Worm (Caenorhabditis elegans) whole organism, L4 larva: Measurements from ENCODE around the gene ttr-57.

ENCODE experiments used
- ama-1 ChIP-seq: fragments of 150-350 bp; optimal IDR thresholded peaks from 2 replicates; lab custom pipeline; 2014; ENCODE audit warnings: inconsistent platforms, mixed read lengths
- lin-13 ChIP-seq: fragments of 150-350 bp; optimal IDR thresholded peaks from 2 replicates; lab custom pipeline; 2014; ENCODE audit warnings: missing biosample characterization, missing genetic modification reagents, missing genetic modification characterization
- madf-9 ChIP-seq: fragments of 200-800 bp; sonication (Bioruptor generic); conservative IDR thresholded peaks from 2 replicates; pipeline ENCODE4 v1.3.6; 2022; ENCODE audit warnings: missing genetic modification reagents, missing genetic modification characterization, missing compliant biosample characterization
- mdl-1 ChIP-seq, 2 experiments: fragments of 150-350 bp in 1 of 2; sonication (generic microtip) in 1 of 2; optimal IDR thresholded peaks; 2 replicates each; lab custom pipeline; 2014 to 2017; ENCODE audit warnings: missing biosample characterization in 2 of 2, missing genetic modification characterization in 2 of 2
- nhr-111 ChIP-seq: fragments of 200-800 bp; sonication (Bioruptor generic); optimal IDR thresholded peaks from 2 replicates; lab custom pipeline; 2018; ENCODE audit warnings: mild to moderate bottlenecking, missing genetic modification characterization, missing compliant biosample characterization
- nhr-77 ChIP-seq: fragments of 150-350 bp; optimal IDR thresholded peaks from 2 replicates; lab custom pipeline; 2014; ENCODE audit warnings: missing biosample characterization, missing genetic modification characterization
- unc-62 ChIP-seq, 3 experiments: fragments of 150-350 bp in 1 of 3; sonication (generic microtip); optimal IDR thresholded peaks in 2 of 3; peaks in 1 of 3; 1 replicate in 1 of 3; 2 replicates in 2 of 3; lab custom pipeline; 2014 to 2017; ENCODE audit warnings: missing biosample characterization in 3 of 3, missing genetic modification characterization in 3 of 3, missing genetic modification reagents in 3 of 3, missing genotype in 1 of 3
- zip-11 ChIP-seq: fragments of 200-800 bp; sonication (Bioruptor generic); IDR thresholded peaks from 2 replicates; pipeline ENCODE4 v1.3.6; 2022; ENCODE audit warnings: missing genetic modification characterization, missing compliant biosample characterization

ce11 chrV:20606617-20607016 lies 1.7 kb downstream of the ttr-57 start, which contains the start of gene F46B3.23:
- TF ChIP-seq nhr-77 (tag; lab: Kevin White, UChicago): no peak
- no peak for TF ChIP-seq unc-62 (GFP tag; optimal IDR thresholded peaks at IDR 0.05 in 1 of 2; lab: Kevin White, UChicago)
- TF ChIP-seq unc-62 (tag; optimal IDR thresholded peaks at IDR 0.05; lab: Kevin White, UChicago): no peak
- TF ChIP-seq zip-11 (GFP tag; lab: Robert Waterston, UW): no peak
- no peak for TF ChIP-seq mdl-1 (tag; optimal IDR thresholded peaks at IDR 0.05; lab: Kevin White, UChicago)
- no peak for TF ChIP-seq madf-9 (GFP tag; lab: Robert Waterston, UW)
- TF ChIP-seq ama-1 (lab: Kevin White, UChicago): no peak
- TF ChIP-seq lin-13 (GFP tag; lab: Kevin White, UChicago): no peak
- TF ChIP-seq nhr-111: no peak
